Worm (Caenorhabditis elegans): ENCODE data around the gene R07E4.5.
A peak's percentile ranks its signal among the peaks of the same experiment; 100 is the strongest.

Gene R07E4.5

ce11 chrX:5984581-5985039, 31.6 kb upstream of the R07E4.5 start, which contains the start of gene klp-13 (continued):
- peak; percentile 65 for TF ChIP-seq sox-4 (tag; optimal IDR thresholded peaks at IDR 0.05)
- TF ChIP-seq skn-1 (tag; optimal IDR thresholded peaks at IDR 0.05): peak; percentile 87
- TF ChIP-seq elt-2 (tag; optimal IDR thresholded peaks at IDR 0.05): peak; percentile 61
- no peak for TF ChIP-seq ets-5 (GFP tag; IDR thresholded peaks at IDR 0.05)
- TF ChIP-seq mep-1 (tag; optimal IDR thresholded peaks at IDR 0.05): peak; percentile 85
- TF ChIP-seq aly-2 (tag; optimal IDR thresholded peaks at IDR 0.05): peak; percentile 38
- peak in 1 of 2 experiments; percentile 86 for TF ChIP-seq mdl-1 (tag; optimal IDR thresholded peaks at IDR 0.05)
- TF ChIP-seq nhr-77 (tag; optimal IDR thresholded peaks at IDR 0.05): peak; percentile 89
- peak; percentile 85 for TF ChIP-seq lin-13 (GFP tag; optimal IDR thresholded peaks at IDR 0.05)
- TF ChIP-seq snpc-4 (tag; optimal IDR thresholded peaks at IDR 0.05): peak; percentile 5
- peak; percentile 89 for TF ChIP-seq tbx-2 (tag; optimal IDR thresholded peaks at IDR 0.05)
- no peak for TF ChIP-seq ces-1 (GFP tag; optimal IDR thresholded peaks at IDR 0.05)
- TF ChIP-seq pag-3 (tag; optimal IDR thresholded peaks at IDR 0.05; ENCODE audit: borderline replicate concordance, insufficient read depth): no peak
- peak; percentile 64 for TF ChIP-seq lir-3 (tag; optimal IDR thresholded peaks at IDR 0.05; ENCODE audit: poor library complexity)
- TF ChIP-seq nhr-28 (tag; optimal IDR thresholded peaks at IDR 0.05): no peak
- TF ChIP-seq nhr-84 (tag; optimal IDR thresholded peaks at IDR 0.05): no peak
- no peak for TF ChIP-seq hpl-2 (GFP tag; optimal IDR thresholded peaks at IDR 0.05)
- TF ChIP-seq dpl-1 (GFP tag; optimal IDR thresholded peaks at IDR 0.05): peak; percentile 89 to 93 (median 90)
- TF ChIP-seq isw-1 (GFP tag; IDR thresholded peaks at IDR 0.05): peak; percentile 55; the same call in 1 of the 2 replicates
- TF ChIP-seq egl-13 (tag; optimal IDR thresholded peaks at IDR 0.05): peak; percentile 82
- TF ChIP-seq C34B4.2 (tag; optimal IDR thresholded peaks at IDR 0.05): no peak
- peak; percentile 18 for TF ChIP-seq lin-39 (tag; optimal IDR thresholded peaks at IDR 0.05)
- TF ChIP-seq unc-130 (tag; optimal IDR thresholded peaks at IDR 0.05): peak; percentile 64
- peak; percentile 91 for TF ChIP-seq nhr-47 (tag; optimal IDR thresholded peaks at IDR 0.05)
- TF ChIP-seq elt-3 (tag; optimal IDR thresholded peaks at IDR 0.05): peak in 3 of 6 experiments; percentile 14 to 89 (median 20)
- peak; percentile 95 for TF ChIP-seq lin-14 (GFP tag; optimal IDR thresholded peaks at IDR 0.05)
- no peak for TF ChIP-seq ceh-88 (GFP tag; IDR thresholded peaks at IDR 0.05)
- peak; percentile 67 to 92 for TF ChIP-seq efl-1 (optimal IDR thresholded peaks at IDR 0.05)
- TF ChIP-seq efl-1 (GFP tag; optimal IDR thresholded peaks at IDR 0.05 in 1 of 2): peak; percentile 94 to 99
- peak; percentile 69 for TF ChIP-seq ceh-8 (GFP tag; optimal IDR thresholded peaks at IDR 0.05)
- no peak for TF ChIP-seq tlp-1 (tag; optimal IDR thresholded peaks at IDR 0.05)
- peak; percentile 88 for TF ChIP-seq swsn-7 (tag; optimal IDR thresholded peaks at IDR 0.05)
- no peak for TF ChIP-seq nhr-76 (tag; optimal IDR thresholded peaks at IDR 0.05)
- peak; percentile 80 for TF ChIP-seq nhr-19 (GFP tag; conservative IDR thresholded peaks at IDR 0.05)
- TF ChIP-seq irx-1 (tag; optimal IDR thresholded peaks at IDR 0.05): peak; percentile 74
- peak; percentile 91 for TF ChIP-seq C16A3.4 (tag; optimal IDR thresholded peaks at IDR 0.05)
- peak in 1 of 2 experiments; percentile 54 for TF ChIP-seq egl-27 (tag; optimal IDR thresholded peaks at IDR 0.05)
- TF ChIP-seq lin-15B (tag; optimal IDR thresholded peaks at IDR 0.05): peak; percentile 80
- TF ChIP-seq nhr-90 (tag; optimal IDR thresholded peaks at IDR 0.05; ENCODE audit: poor library complexity): peak; percentile 63
- TF ChIP-seq F16B12.6 (tag; optimal IDR thresholded peaks at IDR 0.05): peak; percentile 29
- TF ChIP-seq mab-9 (GFP tag; IDR thresholded peaks at IDR 0.05): no peak
- peak; percentile 74 for TF ChIP-seq jun-1 (tag; optimal IDR thresholded peaks at IDR 0.05)
- TF ChIP-seq nhr-71 (tag; optimal IDR thresholded peaks at IDR 0.05): peak; percentile 94
- no peak for TF ChIP-seq unc-30 (tag; optimal IDR thresholded peaks at IDR 0.05)
- no peak for TF ChIP-seq unc-62 (GFP tag; optimal IDR thresholded peaks at IDR 0.05)
- TF ChIP-seq efl-3 (GFP tag; optimal IDR thresholded peaks at IDR 0.05): no peak

Measured in whole organism, L1 larva.